Fruit fly (Drosophila melanogaster) whole organism, pupa: ENCODE measurements around the gene CG18814.
A peak's percentile ranks its signal among the peaks of the same experiment; 100 is the strongest.

ENCODE experiments used
- CG12605 ChIP-seq: fragments of 200-800 bp; sonication (Bioruptor generic); IDR thresholded peaks from 2 replicates; pipeline ENCODE4 v1.3.6; 2022; ENCODE audit warnings: missing biosample characterization, missing genetic modification characterization
- CG8301 ChIP-seq: fragments of 200-800 bp; sonication (Bioruptor generic); optimal IDR thresholded peaks from 2 replicates; lab custom pipeline; 2018; ENCODE audit warnings: missing biosample characterization, mild to moderate bottlenecking, missing genetic modification characterization

dm6 chr3L:16411566-16411965 is 41.9 kb downstream of the CG18814 start, which contains the start of gene fax:
- TF ChIP-seq CG12605 (GFP tag; lab: Robert Waterston, UW) (0 out of 2 replicates have a peak, but pooled peaks have one; percentile 52), CG8301 (no peak)
